Worm (Caenorhabditis elegans): ENCODE data around the gene R09A8.1.

DNA sequence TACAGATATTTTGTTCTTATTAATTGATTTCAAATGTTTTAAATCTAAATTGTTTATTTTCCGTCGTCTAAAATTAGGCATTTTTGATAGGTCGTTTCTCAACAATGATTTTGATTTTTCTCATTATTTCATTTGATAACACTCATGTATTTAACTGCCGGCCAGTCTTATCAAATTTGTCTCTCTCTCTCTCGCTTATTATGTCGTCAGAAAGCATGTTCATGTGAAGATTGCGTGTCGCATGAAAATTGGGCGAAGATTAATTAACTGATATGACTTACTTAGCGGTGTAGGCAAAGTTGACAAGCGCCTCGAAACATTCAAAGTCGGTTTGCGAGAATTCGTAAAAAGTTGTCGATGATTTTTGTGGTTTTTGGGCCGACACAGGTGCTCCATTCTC, 14.2 kb downstream of the R09A8.1 start:
- TF ChIP-seq ztf-23 (GFP tag; IDR thresholded peaks at IDR 0.05) (no peak), tab-1 (GFP tag; IDR thresholded peaks at IDR 0.05) (no peak), ztf-29 (GFP tag; IDR thresholded peaks at IDR 0.05) (no peak), ref-1 (GFP tag; conservative IDR thresholded peaks at IDR 0.05) (no peak), flt-1 (GFP tag; IDR thresholded peaks at IDR 0.05) (no peak), klf-2 (GFP tag; conservative IDR thresholded peaks at IDR 0.05) (no peak), T22C8.4 (GFP tag; IDR thresholded peaks at IDR 0.05) (no peak)

All from whole organism, midembryonic.